Worm (Caenorhabditis elegans) whole organism, late embryonic: ENCODE data around the gene C45H4.14.
A peak's percentile ranks its signal among the peaks of the same experiment; 100 is the strongest.

Experiments used
- C08G9.2 ChIP-seq: sonication (generic microtip); optimal IDR thresholded peaks from 2 replicates; lab custom pipeline; 2016; ENCODE audit warnings: mild to moderate bottlenecking, missing genetic modification characterization, moderate library complexity, missing compliant biosample characterization
- F13H6.1 ChIP-seq: sonication (generic microtip); optimal IDR thresholded peaks from 2 replicates; lab custom pipeline; 2016; ENCODE audit warnings: missing genetic modification characterization, missing compliant biosample characterization
- Y22D7AL.16 ChIP-seq: sonication (generic microtip); optimal IDR thresholded peaks from 2 replicates; lab custom pipeline; 2016; ENCODE audit warnings: missing genetic modification characterization, missing compliant biosample characterization
- ahr-1 ChIP-seq: sonication (generic microtip); optimal IDR thresholded peaks from 2 replicates; lab custom pipeline; 2016; ENCODE audit warnings: missing genetic modification characterization, missing compliant biosample characterization
- ama-1 ChIP-seq: fragments of 150-350 bp; optimal IDR thresholded peaks from 2 replicates; lab custom pipeline; 2014
- ceh-14 ChIP-seq: sonication (generic microtip); optimal IDR thresholded peaks from 2 replicates; lab custom pipeline; 2016; ENCODE audit warnings: missing genotype, missing genetic modification characterization, missing compliant biosample characterization
- ceh-18 ChIP-seq: sonication (generic microtip); optimal IDR thresholded peaks from 2 replicates; lab custom pipeline; 2016; ENCODE audit warnings: missing genetic modification characterization, missing compliant biosample characterization
- ceh-19 ChIP-seq: fragments of 200-800 bp; sonication (Bioruptor generic); optimal IDR thresholded peaks from 2 replicates; lab custom pipeline; 2018; ENCODE audit warnings: mild to moderate bottlenecking, missing genetic modification characterization, missing compliant biosample characterization
- ceh-2 ChIP-seq: sonication (generic microtip); optimal IDR thresholded peaks from 2 replicates; lab custom pipeline; 2016; ENCODE audit warnings: missing genotype, missing genetic modification characterization, missing compliant biosample characterization
- ceh-22 ChIP-seq: sonication (generic microtip); optimal IDR thresholded peaks from 2 replicates; lab custom pipeline; 2017; ENCODE audit warnings: missing biosample characterization, missing genetic modification characterization
- ceh-24 ChIP-seq: sonication (generic microtip); optimal IDR thresholded peaks from 2 replicates; lab custom pipeline; 2016; ENCODE audit warnings: mild to moderate bottlenecking, missing genetic modification characterization, missing compliant biosample characterization
- ceh-34 ChIP-seq: sonication (generic microtip); optimal IDR thresholded peaks from 2 replicates; lab custom pipeline; 2016; ENCODE audit warnings: mild to moderate bottlenecking, missing genetic modification characterization, missing compliant biosample characterization
- ceh-45 ChIP-seq: fragments of 200-800 bp; sonication (Bioruptor generic); IDR thresholded peaks from 2 replicates; pipeline ENCODE4 v1.3.6; 2022; ENCODE audit warnings: missing genetic modification reagents, missing genetic modification characterization, missing compliant biosample characterization
- ceh-6 ChIP-seq: fragments of 200-800 bp; sonication (Bioruptor generic); optimal IDR thresholded peaks from 2 replicates; lab custom pipeline; 2018; ENCODE audit warnings: mild to moderate bottlenecking, missing genetic modification characterization, missing compliant biosample characterization
- ceh-9 ChIP-seq: sonication (generic microtip); optimal IDR thresholded peaks from 2 replicates; lab custom pipeline; 2016; ENCODE audit warnings: mild to moderate bottlenecking, missing genetic modification characterization, inconsistent platforms, missing compliant biosample characterization
- dmd-4 ChIP-seq: sonication (generic microtip); optimal IDR thresholded peaks from 2 replicates; lab custom pipeline; 2016; ENCODE audit warnings: borderline replicate concordance, missing genetic modification characterization, missing compliant biosample characterization
- elt-2 ChIP-seq: sonication (generic microtip); optimal IDR thresholded peaks from 2 replicates; lab custom pipeline; 2016; ENCODE audit warnings: missing genetic modification reagents, missing genetic modification characterization, missing compliant biosample characterization
- elt-4 ChIP-seq: sonication (generic microtip); optimal IDR thresholded peaks from 2 replicates; lab custom pipeline; 2016; ENCODE audit warnings: missing genetic modification characterization, missing compliant biosample characterization
- eyg-1 ChIP-seq: sonication (generic microtip); optimal IDR thresholded peaks from 2 replicates; lab custom pipeline; 2016; ENCODE audit warnings: missing genotype, missing genetic modification characterization, missing compliant biosample characterization
- fax-1 ChIP-seq: sonication (generic microtip); optimal IDR thresholded peaks from 2 replicates; lab custom pipeline; 2016; ENCODE audit warnings: missing genotype, missing genetic modification characterization, missing compliant biosample characterization
- fkh-10 ChIP-seq: fragments of 150-350 bp; optimal IDR thresholded peaks from 2 replicates; lab custom pipeline; 2014; ENCODE audit warnings: missing biosample characterization, missing genetic modification reagents, missing genetic modification characterization
- hlh-13 ChIP-seq: fragments of 200-800 bp; sonication (Bioruptor generic); optimal IDR thresholded peaks from 2 replicates; lab custom pipeline; 2018; ENCODE audit warnings: mild to moderate bottlenecking, missing genetic modification characterization, missing compliant biosample characterization
- hlh-6 ChIP-seq: sonication (generic microtip); optimal IDR thresholded peaks from 2 replicates; lab custom pipeline; 2016; ENCODE audit warnings: missing genotype, missing genetic modification characterization, missing compliant biosample characterization
- hlh-8 ChIP-seq: sonication (generic microtip); optimal IDR thresholded peaks from 2 replicates; lab custom pipeline; 2016; ENCODE audit warnings: missing genotype, missing genetic modification characterization, missing compliant biosample characterization
- mec-3 ChIP-seq: sonication (generic microtip); optimal IDR thresholded peaks from 2 replicates; lab custom pipeline; 2016; ENCODE audit warnings: borderline replicate concordance, missing genetic modification characterization, missing compliant biosample characterization
- nfya-1 ChIP-seq: sonication (generic microtip); optimal IDR thresholded peaks from 2 replicates; lab custom pipeline; 2017; ENCODE audit warnings: missing genetic modification characterization, mild to moderate bottlenecking, missing compliant biosample characterization, antibody characterized with exemption, moderate library complexity
- nhr-232 ChIP-seq: sonication (generic microtip); optimal IDR thresholded peaks from 2 replicates; lab custom pipeline; 2016; ENCODE audit warnings: missing genetic modification characterization, missing compliant biosample characterization
- npax-4 ChIP-seq: sonication (generic microtip); optimal IDR thresholded peaks from 2 replicates; lab custom pipeline; 2016; ENCODE audit warnings: missing genetic modification characterization, missing compliant biosample characterization
- pqm-1 ChIP-seq: sonication (generic microtip); optimal IDR thresholded peaks from 2 replicates; lab custom pipeline; 2016; ENCODE audit warnings: missing genetic modification characterization, missing compliant biosample characterization
- pros-1 ChIP-seq: fragments of 150-350 bp; optimal IDR thresholded peaks from 2 replicates; lab custom pipeline; 2014; ENCODE audit warnings: missing biosample characterization, missing genetic modification reagents, missing genetic modification characterization
- ref-2 ChIP-seq: sonication (generic microtip); optimal IDR thresholded peaks from 2 replicates; lab custom pipeline; 2016; ENCODE audit warnings: missing genetic modification characterization, missing compliant biosample characterization
- rnt-1 ChIP-seq: sonication (generic microtip); optimal IDR thresholded peaks from 2 replicates; lab custom pipeline; 2016; ENCODE audit warnings: missing genetic modification characterization, missing compliant biosample characterization
- sdc-2 ChIP-seq: sonication (generic microtip); optimal IDR thresholded peaks from 2 replicates; lab custom pipeline; 2016; ENCODE audit warnings: missing genotype, missing genetic modification characterization, missing compliant biosample characterization
- sox-2 ChIP-seq: fragments of 200-800 bp; sonication (Bioruptor generic); IDR thresholded peaks from 2 replicates; pipeline ENCODE4 v1.3.6; 2022; ENCODE audit warnings: missing genetic modification reagents, missing genetic modification characterization, missing compliant biosample characterization
- syd-9 ChIP-seq: sonication (generic microtip); optimal IDR thresholded peaks from 2 replicates; lab custom pipeline; 2016; ENCODE audit warnings: mild to moderate bottlenecking, missing genetic modification characterization, moderate library complexity, missing compliant biosample characterization
- unc-42 ChIP-seq: sonication (generic microtip); optimal IDR thresholded peaks from 2 replicates; lab custom pipeline; 2016; ENCODE audit warnings: missing genotype, missing genetic modification characterization, missing compliant biosample characterization
- unc-86 ChIP-seq: sonication (generic microtip); optimal IDR thresholded peaks from 2 replicates; lab custom pipeline; 2016; ENCODE audit warnings: missing genetic modification characterization, missing compliant biosample characterization

The C45H4.14 gene

DNA sequence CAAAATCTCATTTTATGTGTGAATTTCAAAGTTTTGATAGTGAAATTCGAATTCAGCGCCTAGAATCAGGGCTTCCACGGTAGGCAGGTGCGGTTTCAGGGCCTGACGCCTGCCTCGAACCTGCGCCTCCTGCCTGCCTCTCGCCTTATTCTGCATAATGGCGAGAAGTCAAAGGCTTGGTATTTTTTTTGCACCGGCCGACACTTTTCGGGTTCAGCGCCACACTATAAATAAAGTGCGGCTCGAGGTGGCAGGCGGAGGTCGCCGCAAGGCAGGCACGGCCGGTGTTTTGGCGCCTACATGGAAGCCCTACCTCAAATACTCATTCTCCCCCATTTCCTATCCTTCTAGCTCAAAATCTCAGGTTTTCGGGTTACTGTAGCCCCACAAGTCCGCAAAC, 41.2 kb upstream of the C45H4.14 start:
- TF ChIP-seq hlh-13 (GFP tag; lab: Kevin White, UChicago): no peak

DNA sequence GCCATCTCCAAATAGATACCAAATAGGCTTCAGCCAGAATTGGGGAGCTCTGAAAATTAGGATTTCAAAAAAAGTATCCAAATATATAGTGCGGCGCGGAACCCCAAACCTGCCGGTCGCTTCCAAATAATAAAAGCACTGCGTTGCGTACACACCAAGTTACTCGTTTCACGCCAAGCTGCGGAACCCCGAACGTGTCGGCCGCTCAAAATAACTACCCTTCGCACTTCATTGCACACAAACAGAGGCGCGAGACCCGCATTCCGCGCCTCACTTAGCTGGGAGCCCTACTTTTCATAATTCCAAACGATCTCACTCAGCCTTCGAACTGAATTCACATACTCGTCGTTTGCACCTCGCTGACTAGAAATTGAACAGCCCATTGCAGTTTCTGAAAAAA, 40.4 kb upstream of the C45H4.14 start:
- no peak for TF ChIP-seq pqm-1
- TF ChIP-seq, all 69 proteins: peak for 0

DNA sequence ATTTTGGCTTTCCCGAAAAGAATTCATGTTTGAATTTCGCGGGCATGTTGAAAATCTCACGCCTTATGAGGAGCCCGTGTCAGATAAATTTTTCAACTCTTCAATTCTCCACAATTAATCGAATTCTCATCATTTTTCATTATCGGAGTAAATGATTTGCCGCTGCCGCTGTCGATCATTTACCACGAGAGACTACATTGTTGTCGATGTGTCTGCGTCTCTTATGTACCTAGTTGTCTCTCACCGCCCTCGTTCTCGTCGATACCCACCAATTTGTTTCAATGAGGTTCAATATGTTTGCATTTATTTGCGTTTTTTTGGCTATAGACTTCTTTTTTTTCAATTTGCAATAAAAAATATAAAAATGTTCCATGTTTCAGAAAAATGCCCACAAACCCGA, 32.9 kb upstream of the C45H4.14 start, which contains the start of gene nhr-13:
TSS of gene nhr-13 (plus strand) at position 369 of the 400 bp plus-strand sequence.
- TF ChIP-seq Y22D7AL.16 (no peak), ceh-18 (no peak)
- TF ChIP-seq, all 69 proteins: peak for 0

DNA sequence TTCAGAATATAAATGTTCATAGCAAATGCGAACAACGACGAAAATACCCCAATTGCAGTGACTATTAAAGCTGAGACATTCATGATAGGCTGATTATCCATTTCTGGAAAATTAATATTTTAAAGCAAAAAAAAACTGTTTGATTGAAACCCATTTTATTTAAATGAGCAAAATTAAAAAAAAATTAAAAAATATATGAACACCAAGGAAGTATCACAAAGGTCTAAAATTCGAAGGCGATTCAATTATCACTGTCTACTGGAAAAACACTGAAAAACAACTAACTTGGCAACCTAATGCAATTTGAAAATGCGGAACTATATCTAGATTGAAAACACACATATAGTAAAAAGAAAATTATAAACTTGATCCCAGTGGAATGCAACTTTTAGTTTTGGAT, 31.9 kb upstream of the C45H4.14 start, which contains the start of gene srbc-42:
TSS of gene srbc-42 (minus strand) at position 101 of the 400 bp plus-strand sequence.
- TF ChIP-seq ceh-34 (no peak), ceh-22 (tag; lab: Kevin White, UChicago) (no peak), fax-1 (tag; lab: Kevin White, UChicago) (no peak), ceh-24 (tag; lab: Kevin White, UChicago) (no peak), ceh-45 (GFP tag; lab: Robert Waterston, UW) (no peak), C08G9.2 (tag; lab: Kevin White, UChicago) (no peak), unc-42 (tag; lab: Kevin White, UChicago) (no peak), syd-9 (tag; lab: Kevin White, UChicago) (no peak), F13H6.1 (tag; lab: Kevin White, UChicago) (no peak), ceh-14 (tag; lab: Kevin White, UChicago) (no peak), ceh-18 (no peak), ceh-2 (tag; lab: Kevin White, UChicago) (no peak), ceh-9 (tag; lab: Kevin White, UChicago) (no peak), elt-2 (tag; lab: Kevin White, UChicago) (no peak), mec-3 (tag; lab: Kevin White, UChicago) (no peak), ahr-1 (tag; lab: Kevin White, UChicago) (no peak), sdc-2 (tag; lab: Kevin White, UChicago) (no peak), hlh-8 (tag; lab: Kevin White, UChicago) (no peak)

DNA sequence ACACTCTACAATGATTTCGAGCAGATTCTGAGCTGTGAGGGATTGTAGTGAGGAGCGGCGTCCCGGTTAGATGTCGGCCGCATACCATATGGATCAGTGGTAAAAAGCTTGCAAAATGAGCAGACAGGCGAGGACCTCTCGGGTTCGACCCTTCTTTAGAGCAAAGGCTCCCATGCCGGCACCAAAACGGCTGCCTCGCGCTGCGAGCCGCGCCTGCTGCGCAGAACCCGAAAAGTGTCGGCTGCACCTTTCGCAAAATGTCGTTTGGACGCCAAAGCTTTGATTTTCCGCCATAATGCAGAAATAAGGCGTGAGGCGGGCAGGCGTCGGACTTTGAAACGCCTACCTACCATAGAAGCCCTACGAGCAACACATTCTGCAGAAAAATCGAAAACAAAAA, 31.2 kb upstream of the C45H4.14 start:
- TF ChIP-seq nhr-232 (tag; lab: Kevin White, UChicago): no peak
- TF ChIP-seq ama-1: no peak
- no peak for TF ChIP-seq elt-2 (tag; lab: Kevin White, UChicago)
- TF ChIP-seq dmd-4 (tag; lab: Kevin White, UChicago): no peak
- no peak for TF ChIP-seq eyg-1 (tag; lab: Kevin White, UChicago)
- TF ChIP-seq fkh-10 (GFP tag; lab: Kevin White, UChicago): no peak
- TF ChIP-seq ceh-6 (GFP tag; lab: Kevin White, UChicago): no peak
- TF ChIP-seq elt-4: no peak
- no peak for TF ChIP-seq pros-1 (tag; lab: Kevin White, UChicago)
- TF ChIP-seq sox-2 (GFP tag; lab: Robert Waterston, UW): no peak
- TF ChIP-seq hlh-8 (tag; lab: Kevin White, UChicago): no peak
- no peak for TF ChIP-seq ceh-14 (tag; lab: Kevin White, UChicago)
- TF ChIP-seq rnt-1 (tag; lab: Kevin White, UChicago): no peak
- no peak for TF ChIP-seq ceh-22 (tag; lab: Kevin White, UChicago)
- TF ChIP-seq ceh-9 (tag; lab: Kevin White, UChicago): no peak
- no peak for TF ChIP-seq ref-2 (tag; lab: Kevin White, UChicago)

DNA sequence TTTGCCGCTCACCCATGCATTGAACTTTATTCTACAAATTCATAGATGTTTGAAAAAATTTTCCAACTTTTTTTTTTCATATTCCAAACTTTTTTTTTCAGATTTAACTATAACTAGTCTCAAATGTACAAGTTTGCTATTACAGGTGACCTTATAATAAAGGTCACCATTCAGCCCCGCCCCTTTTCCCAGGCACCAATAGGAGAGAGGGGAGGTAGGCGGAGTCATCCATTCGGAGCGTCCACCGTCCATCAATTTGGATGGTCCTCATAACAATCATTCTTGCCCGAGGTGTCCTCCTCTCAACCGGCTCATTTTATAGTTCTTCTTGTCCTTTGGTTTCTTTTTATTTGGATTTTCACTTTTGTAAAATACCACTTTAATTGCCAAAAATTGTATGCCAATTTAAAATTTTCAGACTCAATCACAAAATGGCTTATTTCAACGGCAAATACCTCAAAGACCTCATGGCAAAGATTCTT, 28.7 kb upstream of the C45H4.14 start, which contains the start of gene Y5H2B.3:
TSS of gene Y5H2B.3 (plus strand) at position 432 of the 482 bp plus-strand sequence.
- TF ChIP-seq hlh-6 (no peak), ceh-19 (GFP tag; lab: Kevin White, UChicago) (no peak), unc-86 (no peak), nfya-1 (peak; percentile 60), ceh-9 (tag; lab: Kevin White, UChicago) (no peak), npax-4 (tag; lab: Kevin White, UChicago) (no peak)
